Worm (Caenorhabditis elegans) whole organism, L4/young adult: Measurements from ENCODE around the gene lam-2.
A peak's percentile ranks its signal among the peaks of the same experiment; 100 is the strongest.

Experiments used
- W03F9.2 ChIP-seq: fragments of 150-350 bp; optimal IDR thresholded peaks from 2 replicates; lab custom pipeline; 2014; ENCODE audit warnings: missing biosample characterization, missing genetic modification characterization
- dao-5 ChIP-seq: sonication (generic microtip); optimal IDR thresholded peaks from 2 replicates; lab custom pipeline; 2016; ENCODE audit warnings: missing genotype, missing genetic modification characterization, moderate library complexity, missing compliant biosample characterization
- him-1 ChIP-seq: sonication (generic microtip); optimal IDR thresholded peaks from 2 replicates; lab custom pipeline; 2016; ENCODE audit warnings: missing genotype, missing genetic modification reagents, missing genetic modification characterization, missing compliant biosample characterization

The lam-2 gene

DNA sequence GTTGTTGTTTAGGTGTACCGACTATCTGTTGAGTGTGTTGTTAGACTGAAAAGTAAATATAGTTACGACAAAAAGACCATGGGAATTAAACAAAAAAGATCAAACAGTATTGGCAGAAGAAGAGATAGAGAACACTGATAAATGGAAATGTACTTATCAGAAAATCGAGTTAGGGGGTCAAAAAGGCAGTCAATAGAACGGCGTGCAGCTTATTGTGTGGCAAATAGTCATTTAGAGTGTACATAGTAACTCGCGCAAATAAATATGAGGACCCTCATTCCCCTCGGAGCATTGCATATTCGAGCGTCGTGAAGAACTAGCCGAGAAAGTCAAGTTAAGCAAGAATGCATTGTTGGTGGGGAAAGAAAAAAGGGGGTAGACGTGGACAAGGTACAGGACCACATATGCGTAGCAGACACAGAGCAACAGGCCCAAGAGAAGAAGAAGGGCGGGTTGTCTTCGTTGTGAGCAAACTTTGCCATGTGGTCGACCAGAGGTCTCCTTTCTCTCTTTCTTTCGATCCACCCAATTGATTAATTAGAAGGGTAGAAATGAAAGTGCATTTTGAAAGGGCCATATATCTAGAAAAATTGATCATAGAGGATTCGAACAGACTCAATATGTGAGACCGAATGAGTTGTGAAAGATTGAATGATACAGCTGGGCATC lies at the start of gene lam-2:
TSS of gene lam-2 (minus strand) at position 51 of the 669 bp plus-strand sequence.
- TF ChIP-seq him-1 (tag; lab: Kevin White, UChicago) = no peak
- no peak for TF ChIP-seq W03F9.2 (tag; lab: Kevin White, UChicago)
- no peak for TF ChIP-seq dao-5 (tag; lab: Kevin White, UChicago)

DNA sequence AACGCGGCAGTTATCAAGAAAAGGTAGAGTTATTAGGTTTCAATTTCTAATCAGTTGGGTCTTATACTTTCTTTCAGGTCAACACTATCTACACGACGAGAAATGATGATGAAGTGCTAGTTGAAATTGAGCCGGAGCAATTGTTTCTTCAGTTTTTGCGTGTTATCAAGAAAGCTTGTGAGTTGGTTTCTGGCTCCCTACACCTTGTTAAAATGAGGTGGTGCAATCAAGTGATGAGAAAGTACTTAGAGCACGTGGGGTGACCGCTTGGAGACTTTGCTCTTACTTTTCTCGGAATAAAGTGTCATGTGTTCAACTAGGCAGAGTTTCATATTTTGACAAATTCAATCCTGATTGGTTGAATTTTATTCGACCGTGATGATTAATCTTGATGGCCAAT lies 49.4 kb upstream of the lam-2 start:
- TF ChIP-seq W03F9.2 (tag; lab: Kevin White, UChicago) = no peak

DNA sequence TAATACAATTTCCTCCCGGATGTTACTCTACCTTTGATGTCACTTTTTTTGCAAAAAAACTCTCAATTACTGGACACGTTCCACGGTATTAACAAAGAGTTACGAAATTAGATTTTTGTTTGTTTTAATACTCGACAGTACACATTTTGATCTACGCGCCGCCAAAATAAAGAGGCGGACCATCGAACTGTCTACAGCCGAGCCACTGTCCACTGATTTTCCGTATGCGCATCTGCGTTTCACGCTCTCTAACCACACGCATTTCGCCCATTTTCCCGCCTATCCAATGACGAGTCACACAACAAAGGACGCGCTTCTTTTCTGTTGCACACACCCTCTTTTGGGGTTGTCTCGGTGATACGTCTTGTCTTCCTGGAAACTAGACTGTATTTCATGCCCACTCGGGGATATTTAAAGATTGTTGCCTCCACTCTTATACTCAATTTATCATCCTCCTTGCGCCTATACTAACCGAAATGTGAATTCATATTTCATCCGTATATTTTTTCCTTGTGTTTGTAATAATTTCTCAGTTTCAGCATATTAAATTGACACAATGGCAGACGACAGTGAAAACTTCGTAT lies 48.9 kb upstream of the lam-2 start, which contains the start of gene C55B6.1:
TSS of gene C55B6.1 (plus strand) at position 534 of the 584 bp plus-strand sequence.
- TF ChIP-seq W03F9.2 (tag; lab: Kevin White, UChicago) (no peak), dao-5 (tag; lab: Kevin White, UChicago) (no peak), him-1 (tag; lab: Kevin White, UChicago) (no peak)

DNA sequence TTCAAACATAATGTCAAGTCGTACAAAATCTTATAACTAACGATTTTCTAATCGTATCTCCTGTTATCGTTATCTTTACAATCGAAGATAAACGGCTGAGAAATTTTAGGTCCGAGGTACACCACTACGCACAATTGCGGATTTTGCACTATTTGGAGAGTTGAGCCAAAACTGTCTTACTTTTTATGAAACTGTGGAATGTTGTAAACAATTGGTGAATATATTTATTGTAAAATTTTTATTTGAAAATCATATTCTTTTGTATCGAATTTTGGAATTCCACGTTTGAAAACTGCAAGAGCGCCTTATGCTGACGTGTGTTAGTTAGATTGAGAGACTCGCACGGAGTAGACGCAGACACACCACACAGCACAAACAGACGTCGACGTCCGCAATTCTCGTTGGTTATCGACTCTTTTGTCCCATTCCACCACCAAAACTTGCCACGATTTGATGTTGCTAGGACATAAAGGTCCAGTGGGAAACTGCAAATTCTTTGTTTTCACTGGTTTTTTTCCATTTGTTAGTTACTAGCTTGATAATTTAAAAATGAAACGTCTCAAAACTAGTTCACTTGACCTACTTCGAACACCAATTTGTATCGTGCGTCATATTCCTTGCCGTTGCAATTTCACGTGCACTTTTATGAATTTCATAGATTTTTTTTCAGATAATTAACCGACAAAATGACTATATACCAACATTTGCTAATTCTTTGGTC lies 43.0 kb upstream of the lam-2 start, which contains the start of gene dnj-7:
TSS of gene dnj-7 (plus strand) at position 671 of the 721 bp plus-strand sequence.
- TF ChIP-seq him-1 (tag; lab: Kevin White, UChicago) (no peak), W03F9.2 (tag; lab: Kevin White, UChicago) (peak; percentile 17)

DNA sequence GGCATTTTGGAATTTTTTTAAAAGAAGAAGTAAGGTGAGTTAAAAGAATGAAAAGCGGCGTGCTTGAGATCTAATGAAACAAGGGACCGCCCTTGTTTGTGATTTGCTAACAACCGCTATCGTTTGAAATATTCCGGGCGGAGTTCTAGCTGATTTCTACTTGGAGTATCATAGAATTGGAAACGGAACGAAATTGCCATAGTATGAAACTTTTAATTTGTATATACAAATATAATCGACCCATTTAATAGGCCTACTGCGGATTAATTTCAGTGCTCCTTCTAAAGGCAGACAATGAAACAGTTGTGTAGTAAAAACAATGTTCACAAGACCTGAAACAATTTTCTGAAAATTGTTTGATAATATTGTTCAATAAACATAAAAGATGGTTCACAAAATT lies 40.8 kb upstream of the lam-2 start, which contains the start of gene C55B6.7:
TSS of gene C55B6.7 (minus strand) at position 101 of the 400 bp plus-strand sequence.
- no peak for TF ChIP-seq him-1 (tag; lab: Kevin White, UChicago)
- TF ChIP-seq W03F9.2 (tag; lab: Kevin White, UChicago) = no peak
- no peak for TF ChIP-seq dao-5 (tag; lab: Kevin White, UChicago)

DNA sequence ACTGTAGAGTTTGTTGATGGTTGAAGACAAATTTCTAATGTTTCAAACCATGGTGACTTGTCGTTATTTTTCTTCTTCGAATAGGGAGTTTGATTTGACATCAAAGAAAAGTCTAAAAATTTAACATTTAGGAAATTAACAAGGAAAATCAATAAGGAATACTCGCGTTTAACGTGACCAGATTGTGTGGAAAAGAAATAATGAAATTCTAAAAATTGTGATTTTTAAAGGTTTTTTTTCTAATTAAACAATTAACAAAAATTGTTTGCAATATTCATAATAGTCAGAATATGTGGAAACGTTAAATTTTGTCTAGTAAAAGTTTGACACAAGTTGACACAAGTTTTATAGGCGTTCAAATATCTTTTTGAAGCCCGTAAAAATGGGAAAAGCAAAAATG lies 36.6 kb upstream of the lam-2 start, which contains the start of gene C55B6.4:
TSS of gene C55B6.4 (minus strand) at position 101 of the 400 bp plus-strand sequence.
- TF ChIP-seq him-1 (tag; lab: Kevin White, UChicago) (no peak), dao-5 (tag; lab: Kevin White, UChicago) (no peak), W03F9.2 (tag; lab: Kevin White, UChicago) (no peak)

DNA sequence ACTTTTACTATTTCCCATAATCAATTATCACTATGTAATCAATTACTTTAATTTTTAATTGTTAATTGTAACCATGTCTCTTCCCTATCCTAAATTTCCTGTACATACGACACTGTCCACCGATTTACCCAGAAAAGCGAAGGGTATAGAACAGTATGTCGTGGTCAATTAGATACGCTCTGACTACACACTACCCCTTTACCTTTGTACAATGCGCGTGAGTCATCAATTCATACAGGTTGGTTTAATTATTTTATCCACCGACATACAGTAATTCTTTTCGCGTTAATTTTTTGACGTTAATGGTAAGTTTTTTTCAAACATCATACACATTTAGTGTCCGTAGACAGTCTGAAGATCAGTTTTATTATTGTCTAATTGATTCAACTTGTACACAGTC lies 30.6 kb upstream of the lam-2 start:
- TF ChIP-seq him-1 (tag; lab: Kevin White, UChicago) = no peak
- TF ChIP-seq W03F9.2 (tag; lab: Kevin White, UChicago) = peak; percentile 83
- TF ChIP-seq dao-5 (tag; lab: Kevin White, UChicago) = no peak

DNA sequence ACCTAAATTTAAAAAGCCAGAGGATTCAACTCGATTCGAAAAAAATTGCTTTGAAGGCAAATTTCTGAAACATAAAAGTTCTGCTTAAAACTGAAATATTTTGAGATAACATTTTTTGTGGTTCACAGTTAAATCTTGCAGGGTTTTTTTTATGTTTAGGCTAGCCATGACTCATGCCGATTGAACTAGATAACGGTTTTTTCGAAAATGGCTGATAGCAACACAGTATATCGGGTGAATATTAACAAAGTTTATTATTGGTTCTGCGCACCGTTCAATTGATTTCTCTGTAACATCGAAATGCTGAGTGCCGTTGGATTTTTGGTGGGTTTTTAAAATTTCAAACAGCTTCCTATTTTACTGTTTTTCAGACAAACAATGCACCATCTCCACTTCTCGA lies 26.3 kb upstream of the lam-2 start, which contains the start of gene F43E12.1:
TSS of gene F43E12.1 (plus strand) at position 301 of the 400 bp plus-strand sequence.
- no peak for TF ChIP-seq him-1 (tag; lab: Kevin White, UChicago)
- TF ChIP-seq W03F9.2 (tag; lab: Kevin White, UChicago) = no peak

DNA sequence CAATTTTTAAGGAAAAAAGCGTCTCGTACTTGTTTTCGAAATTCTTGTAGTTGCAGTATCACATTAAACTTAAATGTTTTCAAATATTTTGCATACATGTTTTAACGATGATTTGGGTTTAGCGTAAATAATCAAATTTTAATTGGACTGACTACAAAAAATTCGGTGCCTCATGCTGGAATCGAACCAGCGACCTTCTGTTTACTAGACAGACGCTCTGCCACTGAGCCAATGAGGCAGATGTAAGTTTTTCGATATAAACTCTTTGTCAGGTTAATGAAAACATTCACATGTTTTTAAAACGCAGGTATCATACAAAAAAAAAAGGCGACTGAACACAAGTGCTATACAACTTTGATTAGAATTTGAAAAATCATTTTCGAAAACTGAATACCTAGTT lies 25.8 kb upstream of the lam-2 start:
- no peak for TF ChIP-seq dao-5 (tag; lab: Kevin White, UChicago)
- TF ChIP-seq him-1 (tag; lab: Kevin White, UChicago) = no peak
- TF ChIP-seq W03F9.2 (tag; lab: Kevin White, UChicago) = no peak

DNA sequence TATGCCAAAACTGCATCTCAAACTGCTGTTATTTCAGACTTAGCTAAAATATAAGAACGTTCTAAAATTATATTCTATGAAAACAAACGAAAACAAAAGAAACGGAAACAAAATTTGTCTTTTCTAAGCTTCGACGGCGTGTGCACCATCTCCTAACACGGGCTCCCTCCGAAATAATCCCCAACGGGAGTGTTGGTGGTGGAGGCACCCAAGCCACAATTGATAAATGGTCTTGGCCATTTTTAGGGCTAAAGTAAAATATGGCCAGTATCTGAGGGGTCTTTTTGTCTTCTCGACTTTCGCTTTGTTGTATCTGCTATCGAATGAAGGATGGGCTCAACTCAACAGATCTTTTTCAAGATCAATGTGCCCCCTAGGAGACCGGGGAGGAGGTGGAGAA lies 24.4 kb upstream of the lam-2 start:
- TF ChIP-seq W03F9.2 (tag; lab: Kevin White, UChicago) = no peak
- TF ChIP-seq dao-5 (tag; lab: Kevin White, UChicago) = no peak

DNA sequence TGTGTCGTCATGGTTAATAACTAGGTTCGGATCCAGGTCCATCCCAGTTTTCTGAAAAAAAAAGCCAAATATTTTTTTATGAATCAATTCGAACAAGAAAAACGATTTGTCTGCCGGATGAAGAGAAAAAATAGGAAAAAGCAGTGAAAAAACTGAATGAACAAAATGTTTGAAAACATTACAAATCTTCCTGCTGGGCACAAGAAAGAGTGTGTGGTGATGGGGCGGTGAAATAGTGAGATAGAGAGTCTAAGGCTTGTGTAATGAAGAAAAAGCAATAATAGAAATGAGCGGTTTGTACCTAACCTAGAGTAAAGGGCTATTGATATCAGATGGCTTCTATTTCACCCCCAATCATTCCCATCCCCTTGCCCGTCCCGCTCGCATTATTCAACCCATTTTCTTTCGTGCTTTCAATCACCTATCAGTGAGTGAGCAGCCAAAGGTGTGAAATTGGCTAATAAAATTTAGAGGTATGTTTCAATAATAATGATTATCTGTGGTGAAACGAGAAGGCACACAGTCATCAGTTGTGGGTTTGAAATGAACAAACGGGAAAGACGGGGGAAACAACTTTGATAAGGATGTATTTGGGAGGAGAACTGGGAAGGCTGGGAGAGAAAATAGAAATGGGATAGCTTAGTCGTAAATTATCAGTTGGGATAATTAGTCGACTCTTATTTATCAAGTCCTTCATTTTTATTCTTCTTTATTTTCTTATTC lies 19.7 kb upstream of the lam-2 start, which contains the start of gene bar-1:
TSS of gene bar-1 (minus strand) at position 51 of the 723 bp plus-strand sequence.
- TF ChIP-seq dao-5 (tag; lab: Kevin White, UChicago) (no peak), him-1 (tag; lab: Kevin White, UChicago) (no peak), W03F9.2 (tag; lab: Kevin White, UChicago) (no peak)

DNA sequence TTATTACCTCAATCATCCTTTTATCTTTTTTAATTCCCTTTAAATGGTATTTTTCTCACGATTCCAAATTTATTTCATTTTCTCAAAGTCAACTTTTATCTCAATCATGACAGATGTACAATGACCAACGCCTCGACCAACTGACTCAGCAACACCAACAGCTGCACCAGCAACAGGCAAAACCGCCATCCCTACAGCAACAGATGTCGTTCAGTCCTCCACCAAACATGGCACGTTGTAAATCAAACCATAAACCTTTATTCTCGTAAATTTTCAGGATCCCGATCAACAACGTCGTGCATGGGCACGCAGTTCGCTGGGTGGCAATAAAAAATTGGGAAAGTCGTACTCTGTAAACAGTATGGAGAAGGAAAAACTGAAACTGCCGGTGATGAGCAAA lies 11.7 kb upstream of the lam-2 start:
- TF ChIP-seq dao-5 (tag; lab: Kevin White, UChicago) = no peak

DNA sequence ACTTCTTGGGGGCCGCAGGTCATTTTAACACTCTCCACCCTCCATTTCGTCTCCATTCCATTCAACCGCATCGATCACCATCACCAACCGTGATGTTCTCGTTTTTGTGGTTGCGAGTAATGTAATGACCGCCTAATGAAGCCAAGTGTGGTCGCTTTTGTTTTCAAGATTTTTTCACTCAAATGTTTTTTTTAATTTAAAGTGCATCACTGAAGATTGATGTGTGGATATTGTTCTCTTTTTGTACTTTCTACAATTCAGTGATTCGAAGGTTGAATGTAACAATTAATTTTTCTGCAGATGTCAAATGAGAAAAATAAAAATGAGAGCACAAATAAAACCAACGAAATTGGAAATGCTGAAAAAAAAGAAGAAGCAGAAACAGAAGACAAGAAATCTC lies 7.7 kb upstream of the lam-2 start, which contains the start of gene pgp-10:
TSS of gene pgp-10 (plus strand) at position 301 of the 400 bp plus-strand sequence.
- no peak for TF ChIP-seq W03F9.2 (tag; lab: Kevin White, UChicago)
- TF ChIP-seq dao-5 (tag; lab: Kevin White, UChicago) = no peak
- no peak for TF ChIP-seq him-1 (tag; lab: Kevin White, UChicago)
